Fruit fly (Drosophila melanogaster) whole organism, pupa: ENCODE measurements around the gene CG32448.

Source experiments
- CG12605 ChIP-seq: fragments of 200-800 bp; sonication (Bioruptor generic); IDR thresholded peaks from 2 replicates; pipeline ENCODE4 v1.3.6; 2022; ENCODE audit warnings: missing biosample characterization, missing genetic modification characterization
- CG34367 ChIP-seq: fragments of 200-800 bp; sonication (Bioruptor generic); optimal IDR thresholded peaks from 2 replicates; lab custom pipeline; 2018; ENCODE audit warnings: missing biosample characterization, mild to moderate bottlenecking, missing genetic modification characterization
- CG4496 ChIP-seq: fragments of 200-800 bp; sonication (Bioruptor generic); IDR thresholded peaks from 3 replicates; pipeline ENCODE4 v1.3.6; 2022; ENCODE audit warnings: missing biosample characterization, missing genetic modification characterization
- Pif1B ChIP-seq: fragments of 200-800 bp; sonication (Bioruptor generic); optimal IDR thresholded peaks from 3 replicates; lab custom pipeline; 2016; ENCODE audit warnings: missing biosample characterization, missing genetic modification characterization
- Snoo ChIP-seq: fragments of 200-800 bp; sonication (Bioruptor generic); optimal IDR thresholded peaks from 3 replicates; lab custom pipeline; 2017; ENCODE audit warnings: missing biosample characterization, mild to moderate bottlenecking, missing genetic modification characterization, inconsistent platforms

DNA sequence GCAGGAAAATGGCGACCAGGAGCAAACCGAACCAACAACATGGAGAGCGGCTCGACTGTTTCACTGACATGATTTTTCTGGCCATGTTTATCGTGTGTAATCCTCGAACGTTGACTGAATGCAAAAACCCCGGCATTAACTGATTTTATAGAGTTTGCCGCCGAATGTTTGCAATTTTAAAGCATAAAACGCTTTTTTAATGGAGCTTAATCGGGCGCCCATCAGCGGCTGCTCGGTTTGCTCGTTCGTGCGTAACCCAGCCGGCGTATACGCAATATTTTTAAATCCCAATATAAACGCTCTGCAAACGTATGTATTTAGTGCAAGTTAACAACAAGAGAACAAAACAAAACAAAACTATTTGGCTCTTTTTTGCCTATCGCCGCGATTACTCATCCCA lies 14.0 kb upstream of the CG32448 start, which contains the start of gene CG14563:
- TF ChIP-seq CG34367 (no peak), CG4496 (GFP tag; lab: Robert Waterston, UW) (no peak), Pif1B (GFP tag; lab: Kevin White, UChicago) (no peak), Snoo (tag; lab: Kevin White, UChicago) (no peak), CG12605 (GFP tag; lab: Robert Waterston, UW) (no peak)
